Fruit fly (Drosophila melanogaster): ENCODE data around the gene CG3213.

The CG3213 gene

DNA sequence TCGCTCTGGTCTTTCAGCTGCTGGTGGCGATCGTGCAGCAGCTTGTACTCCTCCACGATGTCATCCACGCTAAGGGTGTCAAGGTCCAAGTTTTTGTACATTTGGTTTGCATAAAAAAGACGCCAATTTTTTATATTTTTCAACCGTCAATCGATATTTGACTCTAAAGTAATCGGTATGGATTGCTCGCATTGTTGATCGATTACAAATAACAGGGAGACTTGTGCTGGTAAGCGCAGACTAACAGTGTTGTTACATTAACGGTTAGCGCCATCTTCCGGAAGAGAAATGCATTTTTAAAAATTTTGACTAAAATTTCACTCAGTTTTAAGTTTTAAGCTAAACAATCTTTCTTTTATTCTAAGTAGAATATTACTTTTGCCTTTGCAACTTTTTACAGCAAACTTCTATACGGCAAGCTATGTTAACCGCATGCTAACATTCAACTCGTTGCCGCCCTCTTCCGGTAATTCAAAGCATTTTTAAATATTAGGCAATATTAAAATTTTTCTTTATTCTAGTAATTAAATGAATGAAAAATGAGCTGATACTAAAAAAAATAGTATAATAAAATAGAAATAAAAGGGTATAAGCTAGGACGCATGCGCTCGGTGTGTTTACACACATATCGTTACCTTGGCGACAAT, 10.9 kb upstream of the CG3213 start, which contains the start of the genes Spindly and IFT57 (continued):
- no peak for TF ChIP-seq CG2678 (tag; optimal IDR thresholded peaks at IDR 0.05)
- TF ChIP-seq sd (tag; optimal IDR thresholded peaks at IDR 0.05) = no peak
- peak; percentile 99 for TF ChIP-seq CG17186 (GFP tag; optimal IDR thresholded peaks at IDR 0.05)
- TF ChIP-seq NC2α (GFP tag; optimal IDR thresholded peaks at IDR 0.05) = no peak
- TF ChIP-seq stwl (tag; optimal IDR thresholded peaks at IDR 0.05) = no peak
- TF ChIP-seq CG12769 (tag; optimal IDR thresholded peaks at IDR 0.05) = no peak
- TF ChIP-seq lmd (GFP tag; IDR thresholded peaks at IDR 0.05) = no peak
- TF ChIP-seq Adf1 (GFP tag; IDR thresholded peaks at IDR 0.05) = no peak
- no peak for TF ChIP-seq dimm (GFP tag; IDR thresholded peaks at IDR 0.05)
- TF ChIP-seq CG8944 (GFP tag; optimal IDR thresholded peaks at IDR 0.05) = no peak
- TF ChIP-seq CG12299 (tag; optimal IDR thresholded peaks at IDR 0.05) = no peak
- no peak for TF ChIP-seq TFAM (GFP tag; optimal IDR thresholded peaks at IDR 0.05)
- no peak for TF ChIP-seq Ets97D (GFP tag; optimal IDR thresholded peaks at IDR 0.05)
- TF ChIP-seq CG10147 (GFP tag; optimal IDR thresholded peaks at IDR 0.05) = no peak
- no peak for TF ChIP-seq gsb (GFP tag; IDR thresholded peaks at IDR 0.05)
- no peak for TF ChIP-seq pum (GFP tag; optimal IDR thresholded peaks at IDR 0.05)
- peak; percentile 90 for TF ChIP-seq Dp (GFP tag; optimal IDR thresholded peaks at IDR 0.05)
- TF ChIP-seq ems (GFP tag; optimal IDR thresholded peaks at IDR 0.05) = no peak
- no peak for TF ChIP-seq CG7987 (GFP tag; optimal IDR thresholded peaks at IDR 0.05)
- peak; percentile 95 for TF ChIP-seq CTCF (GFP tag; optimal IDR thresholded peaks at IDR 0.05)
- TF ChIP-seq disco-r (GFP tag; optimal IDR thresholded peaks at IDR 0.05) = no peak
- TF ChIP-seq trem (tag; optimal IDR thresholded peaks at IDR 0.05) = peak; percentile 23
- TF ChIP-seq caup (GFP tag; optimal IDR thresholded peaks at IDR 0.05; ENCODE audit: severe bottlenecking) = no peak
- peak; percentile 93 for TF ChIP-seq E2f2 (GFP tag; IDR thresholded peaks at IDR 0.05)
- no peak for TF ChIP-seq CG1792 (GFP tag; optimal IDR thresholded peaks at IDR 0.05)
- no peak for TF ChIP-seq psq (GFP tag; optimal IDR thresholded peaks at IDR 0.05)
- TF ChIP-seq CG7839 (tag; optimal IDR thresholded peaks at IDR 0.05) = no peak
- peak; percentile 72 for TF ChIP-seq CG13287 (GFP tag; IDR thresholded peaks at IDR 0.05; ENCODE audit: partially characterized antibody)
- TF ChIP-seq emc (GFP tag; optimal IDR thresholded peaks at IDR 0.05) = no peak
- no peak for TF ChIP-seq nerfin-1 (tag; optimal IDR thresholded peaks at IDR 0.05)
- no peak for TF ChIP-seq Med (GFP tag)
- no peak for TF ChIP-seq C15 (GFP tag; IDR thresholded peaks at IDR 0.05)
- no peak for TF ChIP-seq CG6689 (GFP tag; IDR thresholded peaks at IDR 0.05)
- no peak for TF ChIP-seq twi (tag; optimal IDR thresholded peaks at IDR 0.05)
- TF ChIP-seq chn (GFP tag; optimal IDR thresholded peaks at IDR 0.05) = no peak
- no peak for TF ChIP-seq CG8388 (GFP tag; optimal IDR thresholded peaks at IDR 0.05)
- TF ChIP-seq CG18011 (GFP tag; optimal IDR thresholded peaks at IDR 0.05) = no peak
- no peak for TF ChIP-seq CG6683 (GFP tag; optimal IDR thresholded peaks at IDR 0.05)
- TF ChIP-seq pho (GFP tag; optimal IDR thresholded peaks at IDR 0.05) = no peak
- no peak for TF ChIP-seq Abd-B (GFP tag; optimal IDR thresholded peaks at IDR 0.05)
- no peak for TF ChIP-seq CG9817 (tag; optimal IDR thresholded peaks at IDR 0.05)
- TF ChIP-seq HHEX (GFP tag; optimal IDR thresholded peaks at IDR 0.05) = no peak
- TF ChIP-seq gem (tag; optimal IDR thresholded peaks at IDR 0.05) = no peak
- TF ChIP-seq stc (GFP tag; IDR thresholded peaks at IDR 0.05) = no peak
- no peak for TF ChIP-seq CG17612 (GFP tag; IDR thresholded peaks at IDR 0.05)
- TF ChIP-seq Sry-β (GFP tag; optimal IDR thresholded peaks at IDR 0.05) = no peak
- TF ChIP-seq Chrac-16 (GFP tag; optimal IDR thresholded peaks at IDR 0.05) = no peak
- TF ChIP-seq CkIIα-i1 (GFP tag; IDR thresholded peaks at IDR 0.05) = no peak
- TF ChIP-seq run (tag; optimal IDR thresholded peaks at IDR 0.05) = no peak
- no peak for TF ChIP-seq CG8089 (GFP tag; optimal IDR thresholded peaks at IDR 0.05)
- TF ChIP-seq ATbp (GFP tag; optimal IDR thresholded peaks at IDR 0.05) = no peak

Measured in whole organism, embryonic.